Worm (Caenorhabditis elegans) whole organism, L1 larva: ENCODE data around the gene C45G9.5.

ENCODE experiments used
- ceh-90 ChIP-seq: sonication (generic microtip); optimal IDR thresholded peaks from 2 replicates; lab custom pipeline; 2016; ENCODE audit warnings: missing genetic modification characterization, missing compliant biosample characterization
- mep-1 ChIP-seq: fragments of 150-350 bp; optimal IDR thresholded peaks from 2 replicates; lab custom pipeline; 2014; ENCODE audit warnings: missing biosample characterization, missing genetic modification characterization
- nhr-28 ChIP-seq: fragments of 150-350 bp; optimal IDR thresholded peaks from 2 replicates; lab custom pipeline; 2014; ENCODE audit warnings: missing biosample characterization, missing genetic modification characterization

DNA sequence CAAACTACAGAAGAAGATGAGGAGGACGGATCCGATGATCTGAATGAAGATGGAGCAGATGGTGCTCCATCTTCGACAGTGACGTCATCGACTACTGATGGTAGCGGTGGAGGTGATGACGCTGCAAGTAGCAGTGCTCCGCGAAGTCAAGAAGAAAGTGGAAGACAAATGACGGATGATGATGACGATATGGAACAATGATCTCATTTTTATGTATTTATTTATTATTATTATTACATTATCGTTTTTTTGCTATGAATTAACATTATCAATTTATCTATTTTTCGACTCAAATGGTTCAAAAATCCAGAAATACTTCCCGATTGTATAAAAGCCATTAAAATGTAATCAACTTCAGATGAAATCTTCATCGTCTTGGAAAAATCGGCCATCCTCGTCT is 26.2 kb upstream of the C45G9.5 start, which contains the start of gene R144.3:
- no peak for TF ChIP-seq ceh-90 (tag; lab: Kevin White, UChicago)
- no peak for TF ChIP-seq nhr-28 (tag; lab: Kevin White, UChicago)
- no peak for TF ChIP-seq mep-1 (tag; lab: Kevin White, UChicago)
